Fruit fly (Drosophila melanogaster): ENCODE measurements around the gene if.

The if gene

DNA sequence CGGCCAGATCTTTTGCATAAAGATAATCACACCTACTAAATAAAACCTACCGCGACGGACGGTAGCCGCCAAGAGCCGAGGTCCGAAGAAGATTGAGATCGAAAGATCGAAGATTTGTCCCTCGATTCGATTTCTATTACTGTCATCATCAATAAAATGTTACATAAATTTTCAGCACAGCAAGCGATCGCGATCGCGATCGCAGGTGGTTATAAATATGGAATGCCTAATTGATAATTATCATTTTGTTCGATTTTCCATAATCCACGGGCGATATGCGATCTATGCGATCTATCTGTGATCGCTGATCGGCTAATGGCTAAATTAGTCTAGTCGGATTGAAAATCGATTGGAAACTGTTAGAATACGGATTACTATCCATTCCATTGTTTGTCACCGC is 50.0 kb downstream of the if start:
- TF ChIP-seq Clk (GFP tag; optimal IDR thresholded peaks at IDR 0.05), result no peak
- TF ChIP-seq CG12768 (GFP tag; optimal IDR thresholded peaks at IDR 0.05), result no peak
- TF ChIP-seq Crg-1 (GFP tag; optimal IDR thresholded peaks at IDR 0.05), result no peak
- no peak for TF ChIP-seq CG1620 (GFP tag; optimal IDR thresholded peaks at IDR 0.05)
- no peak for TF ChIP-seq cic (GFP tag; optimal IDR thresholded peaks at IDR 0.05)
- no peak for TF ChIP-seq CG14711 (tag; optimal IDR thresholded peaks at IDR 0.05)
- TF ChIP-seq CG33017 (tag; optimal IDR thresholded peaks at IDR 0.05), result no peak
- no peak for TF ChIP-seq Mnt (GFP tag; optimal IDR thresholded peaks at IDR 0.05)
- TF ChIP-seq ovo (GFP tag; optimal IDR thresholded peaks at IDR 0.05), result no peak
- TF ChIP-seq CG7101 (tag; optimal IDR thresholded peaks at IDR 0.05), result no peak
- no peak for TF ChIP-seq CG11617 (GFP tag; optimal IDR thresholded peaks at IDR 0.05)
- TF ChIP-seq toe (GFP tag; optimal IDR thresholded peaks at IDR 0.05), result no peak
- no peak for TF ChIP-seq CG5204 (GFP tag; optimal IDR thresholded peaks at IDR 0.05)
- TF ChIP-seq kay (GFP tag; ENCODE audit: borderline replicate concordance), result no peak
- TF ChIP-seq tj (GFP tag; optimal IDR thresholded peaks at IDR 0.05), result no peak
- TF ChIP-seq bab1 (GFP tag; optimal IDR thresholded peaks at IDR 0.05), result no peak
- no peak for TF ChIP-seq CG7045 (GFP tag; optimal IDR thresholded peaks at IDR 0.05)
- no peak for TF ChIP-seq Hr96 (GFP tag; optimal IDR thresholded peaks at IDR 0.05)
- TF ChIP-seq pad (GFP tag; optimal IDR thresholded peaks at IDR 0.05), result no peak
- TF ChIP-seq cnc (optimal IDR thresholded peaks at IDR 0.05), result no peak

DNA sequence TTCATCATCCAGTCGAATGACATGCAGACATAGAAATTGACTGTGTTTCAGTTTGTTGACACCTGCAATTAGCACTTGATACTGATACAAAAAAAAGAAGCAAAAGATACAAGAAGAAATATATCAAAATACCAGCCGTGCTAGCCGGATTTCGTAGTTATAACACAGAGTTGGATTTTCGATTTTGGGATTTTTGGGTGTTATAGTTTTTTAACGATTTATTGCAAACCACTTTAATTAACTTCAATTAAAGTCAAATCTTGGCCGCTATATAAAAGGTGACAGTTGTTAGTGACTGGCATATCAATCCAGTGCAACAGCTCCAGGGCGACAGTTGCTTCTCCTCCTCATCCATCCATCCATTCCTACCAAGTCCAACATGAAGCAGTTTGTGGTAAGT is 52.4 kb downstream of the if start, which contains the start of gene TwdlX:
TSS of gene TwdlX (plus strand) at position 301 of the 400 bp plus-strand sequence.
- no peak for TF ChIP-seq CG7101 (tag; optimal IDR thresholded peaks at IDR 0.05)
- no peak for TF ChIP-seq pad (GFP tag; optimal IDR thresholded peaks at IDR 0.05)
- TF ChIP-seq cic (GFP tag; optimal IDR thresholded peaks at IDR 0.05), result no peak
- no peak for TF ChIP-seq CG7045 (GFP tag; optimal IDR thresholded peaks at IDR 0.05)
- no peak for TF ChIP-seq Clk (GFP tag; optimal IDR thresholded peaks at IDR 0.05)
- TF ChIP-seq CG14711 (tag; optimal IDR thresholded peaks at IDR 0.05), result no peak
- no peak for TF ChIP-seq ovo (GFP tag; optimal IDR thresholded peaks at IDR 0.05)
- no peak for TF ChIP-seq CG5204 (GFP tag; optimal IDR thresholded peaks at IDR 0.05)
- TF ChIP-seq tj (GFP tag; optimal IDR thresholded peaks at IDR 0.05), result no peak
- TF ChIP-seq Crg-1 (GFP tag; optimal IDR thresholded peaks at IDR 0.05), result no peak

DNA sequence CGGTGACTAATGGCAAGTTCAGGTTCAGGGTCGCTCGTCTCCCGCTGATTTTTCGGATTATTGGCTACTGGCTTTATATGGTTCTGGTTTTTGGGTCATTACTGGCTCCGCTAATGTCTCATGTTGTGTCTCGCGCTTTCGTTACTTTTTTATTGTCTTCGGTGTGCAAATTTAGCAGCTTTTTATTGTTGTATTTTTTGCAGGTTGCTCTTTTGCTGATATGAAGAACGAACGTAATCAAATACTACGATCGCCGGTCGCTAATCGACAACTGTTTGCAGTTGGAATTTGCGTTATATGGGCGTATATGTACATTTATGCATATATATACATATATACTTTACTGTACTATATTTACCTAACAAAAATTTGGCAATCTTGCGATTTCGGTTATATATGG is 58.7 kb downstream of the if start:
- TF ChIP-seq bab1 (GFP tag; optimal IDR thresholded peaks at IDR 0.05) (peak; percentile 3), cnc (optimal IDR thresholded peaks at IDR 0.05) (no peak), CG33017 (tag; optimal IDR thresholded peaks at IDR 0.05) (no peak), CG12768 (GFP tag; optimal IDR thresholded peaks at IDR 0.05) (no peak), tj (GFP tag; optimal IDR thresholded peaks at IDR 0.05) (peak; percentile 93)

DNA sequence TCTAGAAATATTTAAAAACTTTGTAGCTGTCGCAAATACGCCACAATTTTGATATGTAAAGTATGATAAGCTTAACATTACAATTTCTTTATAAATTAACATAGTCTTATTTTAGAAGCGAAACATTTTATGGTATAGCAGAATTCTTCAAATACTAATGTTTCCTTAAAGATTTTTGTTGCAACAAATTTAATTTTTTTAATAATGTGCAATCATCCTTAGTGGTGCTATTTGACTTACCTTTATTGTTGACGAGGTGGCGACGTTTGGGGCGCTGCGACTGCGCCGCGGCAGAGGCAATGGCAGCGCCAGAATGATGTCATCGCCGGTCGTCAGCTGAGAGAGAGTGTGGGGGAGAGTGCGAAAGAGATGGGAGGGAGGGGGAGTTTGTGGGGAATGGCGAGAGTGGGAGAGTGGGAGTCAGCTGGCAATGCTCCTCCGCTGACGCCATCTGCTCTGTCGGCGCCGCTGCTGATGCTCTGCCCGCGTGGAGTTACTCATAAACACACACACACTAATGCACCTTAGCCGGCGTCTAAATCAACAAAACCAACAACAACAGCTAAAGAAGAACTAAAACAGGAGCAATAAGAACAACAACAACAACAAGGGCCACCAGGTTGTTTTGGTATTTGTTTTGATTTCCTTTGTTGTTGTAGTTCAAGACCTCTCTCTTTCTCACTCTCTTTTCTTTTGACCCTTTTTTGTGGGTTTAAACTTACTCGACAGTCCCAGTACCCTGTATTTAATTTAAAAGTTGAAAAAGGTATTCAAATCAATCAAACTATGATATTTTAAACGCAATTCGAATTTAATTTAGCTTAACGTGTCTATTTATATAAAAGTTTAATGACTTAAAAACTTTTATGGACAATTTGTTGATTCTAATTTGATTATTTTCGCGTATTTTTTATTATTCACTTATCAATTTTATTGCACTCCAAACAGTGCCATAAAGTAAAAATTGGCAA is 59.7 kb downstream of the if start:
- no peak for TF ChIP-seq CG12768 (GFP tag; optimal IDR thresholded peaks at IDR 0.05)
- no peak for TF ChIP-seq CG1620 (GFP tag; optimal IDR thresholded peaks at IDR 0.05)
- no peak for TF ChIP-seq tj (GFP tag; optimal IDR thresholded peaks at IDR 0.05)
- peak; percentile 63 for TF ChIP-seq pad (GFP tag; optimal IDR thresholded peaks at IDR 0.05)
- no peak for TF ChIP-seq CG7045 (GFP tag; optimal IDR thresholded peaks at IDR 0.05)
- no peak for TF ChIP-seq Mnt (GFP tag; optimal IDR thresholded peaks at IDR 0.05)
- peak; percentile 32 for TF ChIP-seq CG11617 (GFP tag; optimal IDR thresholded peaks at IDR 0.05)
- no peak for TF ChIP-seq Hr96 (GFP tag; optimal IDR thresholded peaks at IDR 0.05)
- TF ChIP-seq CG5204 (GFP tag; optimal IDR thresholded peaks at IDR 0.05), result peak; percentile 21
- TF ChIP-seq bab1 (GFP tag; optimal IDR thresholded peaks at IDR 0.05), result peak; percentile 43
- TF ChIP-seq toe (GFP tag; optimal IDR thresholded peaks at IDR 0.05), result peak; percentile 5
- TF ChIP-seq cic (GFP tag; optimal IDR thresholded peaks at IDR 0.05), result no peak
- no peak for TF ChIP-seq kay (GFP tag; ENCODE audit: borderline replicate concordance)
- no peak for TF ChIP-seq CG14711 (tag; optimal IDR thresholded peaks at IDR 0.05)
- peak; percentile 22 for TF ChIP-seq CG33017 (tag; optimal IDR thresholded peaks at IDR 0.05)
- TF ChIP-seq Crg-1 (GFP tag; optimal IDR thresholded peaks at IDR 0.05), result no peak
- TF ChIP-seq ovo (GFP tag; optimal IDR thresholded peaks at IDR 0.05), result no peak
- TF ChIP-seq Clk (GFP tag; optimal IDR thresholded peaks at IDR 0.05), result no peak
- TF ChIP-seq CG7101 (tag; optimal IDR thresholded peaks at IDR 0.05), result peak; percentile 52
- TF ChIP-seq cnc (optimal IDR thresholded peaks at IDR 0.05), result no peak

DNA sequence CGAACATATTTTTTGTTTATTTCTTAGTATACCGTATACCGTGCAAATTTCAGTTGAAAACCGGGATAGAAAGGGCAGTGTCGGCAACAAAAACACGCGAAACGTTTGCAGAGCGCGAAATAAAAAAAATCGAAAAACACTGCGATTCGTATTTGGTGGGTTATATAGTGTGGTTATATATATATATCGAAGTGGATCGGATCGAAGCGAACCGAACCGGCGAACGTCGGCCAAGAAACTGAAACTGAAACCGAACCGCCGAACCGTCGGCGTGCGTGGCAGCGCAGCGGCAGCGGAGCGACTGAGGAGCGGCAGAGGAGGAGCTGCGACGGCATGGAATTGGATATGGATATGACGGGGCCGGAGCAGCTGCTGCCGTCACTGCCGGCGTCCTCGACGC is 62.1 kb downstream of the if start, which contains the start of the genes CG32572 and CG34325:
TSS of gene CG32572 (plus strand) at position 16 of the 400 bp plus-strand sequence.
TSS of gene CG34325 (minus strand) at position 244 of the 400 bp plus-strand sequence.
- TF ChIP-seq bab1 (GFP tag; optimal IDR thresholded peaks at IDR 0.05), result peak; percentile 1
- no peak for TF ChIP-seq Hr96 (GFP tag; optimal IDR thresholded peaks at IDR 0.05)
- TF ChIP-seq CG5204 (GFP tag; optimal IDR thresholded peaks at IDR 0.05), result no peak
- no peak for TF ChIP-seq CG7045 (GFP tag; optimal IDR thresholded peaks at IDR 0.05)
- no peak for TF ChIP-seq cnc (optimal IDR thresholded peaks at IDR 0.05)
- no peak for TF ChIP-seq CG7101 (tag; optimal IDR thresholded peaks at IDR 0.05)
- TF ChIP-seq tj (GFP tag; optimal IDR thresholded peaks at IDR 0.05), result peak; percentile 74

DNA sequence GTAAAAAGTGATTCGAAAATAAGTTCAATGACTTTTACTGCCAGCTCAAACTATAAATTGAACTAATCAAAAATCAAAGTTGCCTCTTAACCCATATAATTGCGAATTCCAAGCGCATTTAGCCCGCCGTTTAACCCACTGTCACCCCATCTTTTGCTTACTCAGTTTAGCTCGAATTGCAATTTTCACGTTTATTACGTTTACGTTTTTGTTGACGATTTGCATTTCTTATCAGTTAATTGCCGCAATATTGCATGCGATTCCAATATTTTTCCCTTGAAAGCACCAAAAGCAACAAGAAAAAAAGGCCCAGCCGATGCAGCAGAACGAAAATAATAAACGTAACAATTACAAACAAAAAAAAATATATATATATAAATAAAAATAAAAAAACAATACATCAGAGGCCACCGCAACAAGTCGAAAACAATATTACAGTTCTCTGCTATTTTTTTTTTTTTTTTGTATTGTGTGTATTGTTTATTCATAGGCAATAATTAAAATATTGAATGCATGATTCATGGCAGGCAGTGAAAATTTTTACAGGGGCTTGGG is 65.0 kb downstream of the if start:
- TF ChIP-seq cic (GFP tag; optimal IDR thresholded peaks at IDR 0.05) (peak; percentile 37), CG7045 (GFP tag; optimal IDR thresholded peaks at IDR 0.05) (no peak), Clk (GFP tag; optimal IDR thresholded peaks at IDR 0.05) (no peak), CG1620 (GFP tag; optimal IDR thresholded peaks at IDR 0.05) (no peak), CG33017 (tag; optimal IDR thresholded peaks at IDR 0.05) (peak; percentile 5), Crg-1 (GFP tag; optimal IDR thresholded peaks at IDR 0.05) (no peak), tj (GFP tag; optimal IDR thresholded peaks at IDR 0.05) (peak; percentile 98)

Data from whole organism, adult.